Worm (Caenorhabditis elegans) whole organism, L2 larva: Measurements from ENCODE around the gene sqst-3.

Experiments used
- alr-1 ChIP-seq: fragments of 150-350 bp; optimal IDR thresholded peaks from 2 replicates; lab custom pipeline; 2014; ENCODE audit warnings: missing biosample characterization, missing genetic modification characterization
- ama-1 ChIP-seq: fragments of 150-350 bp; optimal IDR thresholded peaks from 2 replicates; lab custom pipeline; 2018; ENCODE audit warnings: inconsistent platforms
- ceh-82 ChIP-seq: fragments of 150-350 bp; optimal IDR thresholded peaks from 2 replicates; lab custom pipeline; 2014; ENCODE audit warnings: missing biosample characterization, missing genetic modification characterization
- crh-2 ChIP-seq: sonication (generic microtip); optimal IDR thresholded peaks from 2 replicates; lab custom pipeline; 2017; ENCODE audit warnings: missing biosample characterization, missing genetic modification characterization
- fos-1 ChIP-seq: fragments of 150-350 bp; optimal IDR thresholded peaks from 2 replicates; lab custom pipeline; 2014; ENCODE audit warnings: missing biosample characterization, missing genetic modification characterization
- lin-39 ChIP-seq: fragments of 150-350 bp; optimal IDR thresholded peaks from 2 replicates; lab custom pipeline; 2014; ENCODE audit warnings: missing biosample characterization, missing genetic modification reagents, missing genetic modification characterization
- lsy-2 ChIP-seq, 2 experiments: fragments of 150-350 bp in 1 of 2; sonication (generic microtip) in 1 of 2; optimal IDR thresholded peaks; 2 replicates each; lab custom pipeline; 2014 to 2017; ENCODE audit warnings: missing biosample characterization in 2 of 2, missing genetic modification characterization in 2 of 2
- nhr-10 ChIP-seq: sonication (generic microtip); optimal IDR thresholded peaks from 2 replicates; lab custom pipeline; 2017; ENCODE audit warnings: missing biosample characterization, missing genetic modification characterization
- nhr-12 ChIP-seq: fragments of 150-350 bp; optimal IDR thresholded peaks from 2 replicates; lab custom pipeline; 2014; ENCODE audit warnings: missing biosample characterization, missing genetic modification characterization
- nhr-237 ChIP-seq: fragments of 150-350 bp; optimal IDR thresholded peaks from 2 replicates; lab custom pipeline; 2014; ENCODE audit warnings: missing biosample characterization, missing genetic modification characterization
- unc-39 ChIP-seq: fragments of 150-350 bp; optimal IDR thresholded peaks from 2 replicates; lab custom pipeline; 2014; ENCODE audit warnings: missing biosample characterization, missing genetic modification characterization
- unc-62 ChIP-seq: fragments of 150-350 bp; optimal IDR thresholded peaks from 2 replicates; lab custom pipeline; 2014; ENCODE audit warnings: missing biosample characterization, missing genetic modification reagents, missing genetic modification characterization
- zag-1 ChIP-seq: fragments of 150-350 bp; optimal IDR thresholded peaks from 2 replicates; lab custom pipeline; 2014; ENCODE audit warnings: missing biosample characterization, missing genetic modification characterization

ce11 chrV:19279888-19280287 is 49.3 kb downstream of the sqst-3 start, which contains the start of gene F21D9.8:
- TF ChIP-seq nhr-10 (no peak), alr-1 (no peak), unc-62 (GFP tag; lab: Kevin White, UChicago) (no peak), nhr-237 (tag; lab: Kevin White, UChicago) (no peak), lin-39 (no peak), ceh-82 (tag; lab: Kevin White, UChicago) (no peak), fos-1 (no peak), nhr-12 (tag; lab: Kevin White, UChicago) (no peak), zag-1 (tag; lab: Kevin White, UChicago) (no peak), crh-2 (tag; lab: Kevin White, UChicago) (no peak), unc-39 (tag; lab: Kevin White, UChicago) (no peak), lsy-2 (tag; optimal IDR thresholded peaks at IDR 0.05; lab: Kevin White, UChicago) (no peak), ama-1 (lab: Kevin White, UChicago) (no peak)
